Fruit fly (Drosophila melanogaster): ENCODE data around the gene CG34428.

The CG34428 gene

DNA sequence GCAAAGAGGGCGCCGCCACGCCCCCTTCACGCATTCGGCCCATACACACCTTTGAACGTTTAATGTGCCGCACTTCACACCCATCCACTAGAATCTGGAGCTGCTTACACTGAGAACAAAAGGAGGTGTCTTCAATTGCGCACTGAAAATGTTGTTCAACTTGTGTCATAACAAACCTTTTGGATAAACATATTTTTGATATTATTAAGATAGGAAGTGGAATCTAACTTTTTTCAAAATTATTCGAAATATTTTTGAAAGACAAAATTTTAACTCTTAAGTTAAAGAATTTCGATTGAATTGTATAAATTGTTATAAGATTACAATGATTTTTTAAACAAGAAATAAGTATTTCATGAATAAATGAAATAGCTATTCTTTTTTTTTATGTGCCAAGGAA is 6.7 kb downstream of the CG34428 start (continued):
- TF ChIP-seq CG15601 (tag; optimal IDR thresholded peaks at IDR 0.05): peak; percentile 14
- TF ChIP-seq lilli (GFP tag; optimal IDR thresholded peaks at IDR 0.05): no peak
- TF ChIP-seq CG1024 (GFP tag; IDR thresholded peaks at IDR 0.05): no peak
- TF ChIP-seq pnt (GFP tag; optimal IDR thresholded peaks at IDR 0.05): peak; percentile 11
- no peak for TF ChIP-seq Stat92E (GFP tag; optimal IDR thresholded peaks at IDR 0.05)
- TF ChIP-seq sima (GFP tag; optimal IDR thresholded peaks at IDR 0.05): no peak
- TF ChIP-seq CG8944 (GFP tag; optimal IDR thresholded peaks at IDR 0.05): no peak
- no peak for TF ChIP-seq CG32532 (GFP tag; IDR thresholded peaks at IDR 0.05)
- TF ChIP-seq CG31441 (GFP tag; IDR thresholded peaks at IDR 0.05): peak; percentile 35; the same call in 1 of the 2 replicates
- no peak for TF ChIP-seq p53 (GFP tag; optimal IDR thresholded peaks at IDR 0.05)
- no peak for TF ChIP-seq CG14667 (GFP tag; IDR thresholded peaks at IDR 0.05)
- no peak for TF ChIP-seq CG1529 (GFP tag; optimal IDR thresholded peaks at IDR 0.05)
- TF ChIP-seq lola (GFP tag; optimal IDR thresholded peaks at IDR 0.05): peak in 1 of 3 experiments; percentile 84
- TF ChIP-seq Doc3 (GFP tag; IDR thresholded peaks at IDR 0.05; ENCODE audit: partially characterized antibody): no peak
- no peak for TF ChIP-seq NC2β (GFP tag; optimal IDR thresholded peaks at IDR 0.05)
- peak; percentile 32 for TF ChIP-seq CG10209 (GFP tag; optimal IDR thresholded peaks at IDR 0.05)
- TF ChIP-seq org-1 (GFP tag; optimal IDR thresholded peaks at IDR 0.05): no peak
- TF ChIP-seq CG17802 (tag; optimal IDR thresholded peaks at IDR 0.05): no peak
- no peak for TF ChIP-seq CG7987 (GFP tag; optimal IDR thresholded peaks at IDR 0.05)
- TF ChIP-seq sens (GFP tag): peak; percentile 88
- peak; percentile 85 for TF ChIP-seq dmrt11E (tag; optimal IDR thresholded peaks at IDR 0.05)
- TF ChIP-seq CG1233 (GFP tag; optimal IDR thresholded peaks at IDR 0.05): peak; percentile 25
- TF ChIP-seq H15 (GFP tag; IDR thresholded peaks at IDR 0.05): no peak
- peak in 1 of 2 experiments; percentile 7 for TF ChIP-seq Hr51 (GFP tag; optimal IDR thresholded peaks at IDR 0.05)
- TF ChIP-seq Hmr (GFP tag; optimal IDR thresholded peaks at IDR 0.05): no peak
- TF ChIP-seq fd64A (GFP tag; optimal IDR thresholded peaks at IDR 0.05): no peak
- TF ChIP-seq Xbp1 (GFP tag; optimal IDR thresholded peaks at IDR 0.05): peak; percentile 27
- no peak for TF ChIP-seq Taf1 (GFP tag; IDR thresholded peaks at IDR 0.05)
- TF ChIP-seq tap (tag; optimal IDR thresholded peaks at IDR 0.05): no peak
- TF ChIP-seq prd (optimal IDR thresholded peaks at IDR 0.05): no peak
- peak; percentile 38; the same call in 1 of the 3 replicates for TF ChIP-seq prd (GFP tag; IDR thresholded peaks at IDR 0.05)
- TF ChIP-seq sens-2 (GFP tag; IDR thresholded peaks at IDR 0.05): no peak
- no peak for TF ChIP-seq CG15011 (GFP tag; optimal IDR thresholded peaks at IDR 0.05)
- no peak for TF ChIP-seq wor (GFP tag; IDR thresholded peaks at IDR 0.05)
- no peak for TF ChIP-seq Tbp (GFP tag; optimal IDR thresholded peaks at IDR 0.05)
- no peak for TF ChIP-seq CG10543 (GFP tag; optimal IDR thresholded peaks at IDR 0.05)
- peak; percentile 3 for TF ChIP-seq bcd (GFP tag; optimal IDR thresholded peaks at IDR 0.05)
- TF ChIP-seq CG17912 (GFP tag; optimal IDR thresholded peaks at IDR 0.05): no peak
- peak; percentile 3 for TF ChIP-seq Six4 (GFP tag; optimal IDR thresholded peaks at IDR 0.05)
- no peak for TF ChIP-seq Mes4 (GFP tag; optimal IDR thresholded peaks at IDR 0.05)
- TF ChIP-seq CG2889 (GFP tag; IDR thresholded peaks at IDR 0.05): no peak
- TF ChIP-seq CG10147 (GFP tag; optimal IDR thresholded peaks at IDR 0.05): no peak
- no peak for TF ChIP-seq luna (GFP tag; optimal IDR thresholded peaks at IDR 0.05)
- peak; percentile 21 for TF ChIP-seq CG1603 (tag; optimal IDR thresholded peaks at IDR 0.05)
- TF ChIP-seq CG15073 (GFP tag; optimal IDR thresholded peaks at IDR 0.05): no peak
- no peak for TF ChIP-seq CG8765 (GFP tag; IDR thresholded peaks at IDR 0.05)
- TF ChIP-seq Max (GFP tag; optimal IDR thresholded peaks at IDR 0.05): no peak
- peak; percentile 21 for TF ChIP-seq gcm (GFP tag; optimal IDR thresholded peaks at IDR 0.05)
- no peak for TF ChIP-seq CG4360 (GFP tag; IDR thresholded peaks at IDR 0.05)
- no peak for TF ChIP-seq Hand (GFP tag; optimal IDR thresholded peaks at IDR 0.05)
- TF ChIP-seq schlank (tag; optimal IDR thresholded peaks at IDR 0.05): no peak
- 0 out of 3 replicates have a peak, but pooled peaks have one; percentile 31 for TF ChIP-seq zfh1 (GFP tag; IDR thresholded peaks at IDR 0.05)

All from whole organism, embryonic.